Fruit fly (Drosophila melanogaster) whole organism, pupa: ENCODE results near the gene CG42693.

Experiments
- EcR ChIP-seq: fragments of 200-800 bp; sonication (Bioruptor generic); optimal IDR thresholded peaks from 3 replicates; lab custom pipeline; 2019; ENCODE audit warnings: missing biosample characterization, missing genetic modification characterization, mild to moderate bottlenecking, moderate library complexity, missing genetic modification reagents
- Ets98B ChIP-seq: fragments of 200-800 bp; sonication (Bioruptor generic); IDR thresholded peaks from 2 replicates; pipeline ENCODE4 v1.3.6; 2022; ENCODE audit warnings: missing biosample characterization, missing genetic modification characterization
- gl ChIP-seq: fragments of 200-800 bp; sonication (Bioruptor generic); optimal IDR thresholded peaks from 2 replicates; lab custom pipeline; 2018; ENCODE audit warnings: missing biosample characterization, mild to moderate bottlenecking, missing genetic modification characterization

dm6 chr3R:31687782-31688181 lies 20.4 kb downstream of the CG42693 start:
- TF ChIP-seq EcR (GFP tag; lab: Kevin White, UChicago) (no peak), gl (tag; lab: Kevin White, UChicago) (no peak), Ets98B (peak; percentile 53)
